Worm (Caenorhabditis elegans): ENCODE data around the gene tmem-258.
A peak's percentile ranks its signal among the peaks of the same experiment; 100 is the strongest.

DNA sequence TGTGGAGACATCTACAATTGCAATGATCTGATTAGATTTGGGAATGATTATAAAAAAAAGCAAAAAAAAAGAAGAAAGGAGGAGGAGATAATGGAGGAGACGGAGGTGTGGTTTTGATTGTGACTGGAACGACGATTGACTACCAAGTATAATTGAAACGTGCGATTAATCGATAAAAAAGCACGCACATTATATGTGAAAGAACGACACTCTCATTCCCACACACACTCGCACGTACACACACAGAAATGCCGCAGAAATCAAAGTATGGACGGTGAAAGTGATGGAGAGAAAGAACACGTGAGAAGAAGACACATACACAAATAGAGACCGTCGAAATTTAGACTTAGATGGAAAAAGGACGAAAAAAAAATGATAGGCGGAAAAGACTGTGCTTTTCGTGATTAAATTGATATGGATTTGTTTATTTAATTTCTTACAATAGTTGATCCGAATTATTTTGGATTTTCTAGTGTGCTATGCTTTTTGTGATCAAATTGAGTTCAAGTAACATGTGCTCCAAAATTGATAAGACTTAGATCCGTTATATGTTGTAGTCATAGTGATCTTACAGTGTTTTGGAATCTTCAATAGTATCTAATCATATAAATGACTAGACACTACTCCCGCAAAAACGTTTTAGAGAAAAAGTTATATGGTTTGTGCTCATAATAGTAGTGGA lies 30.9 kb downstream of the tmem-258 start, which contains the start of gene nhr-135:
- no peak for TF ChIP-seq him-1 (tag; optimal IDR thresholded peaks at IDR 0.05)
- peak; percentile 42 for TF ChIP-seq W03F9.2 (tag; optimal IDR thresholded peaks at IDR 0.05)
- TF ChIP-seq dao-5 (tag; optimal IDR thresholded peaks at IDR 0.05) = no peak

Data from whole organism, L4/young adult.